Fruit fly (Drosophila melanogaster) whole organism, embryonic: Measurements from ENCODE around the gene woc.

Source experiments
- Ada2b ChIP-seq: fragments of 200-800 bp; sonication (Bioruptor generic); IDR thresholded peaks from 2 replicates; pipeline ENCODE4 v1.3.6; 2022; ENCODE audit warnings: missing biosample characterization, missing genetic modification characterization
- CG11560 ChIP-seq: fragments of 200-800 bp; sonication (Bioruptor generic); IDR thresholded peaks from 3 replicates; pipeline ENCODE4 v1.3.6; 2022; ENCODE audit warnings: missing biosample characterization, missing genetic modification characterization
- CG12299 ChIP-seq: fragments of 200-800 bp; sonication (Bioruptor generic); optimal IDR thresholded peaks from 2 replicates; lab custom pipeline; 2018; ENCODE audit warnings: missing biosample characterization, mild to moderate bottlenecking, missing genetic modification characterization
- CG12659 ChIP-seq: fragments of 200-800 bp; sonication (Bioruptor generic); optimal IDR thresholded peaks from 3 replicates; lab custom pipeline; 2017; ENCODE audit warnings: mild to moderate bottlenecking, missing biosample characterization, missing genetic modification reagents, missing genetic modification characterization
- CG12744 ChIP-seq: fragments of 200-800 bp; sonication (Bioruptor generic); optimal IDR thresholded peaks from 2 replicates; lab custom pipeline; 2016; ENCODE audit warnings: missing biosample characterization, missing genetic modification characterization
- CG13894 ChIP-seq: fragments of 200-800 bp; sonication (Bioruptor generic); optimal IDR thresholded peaks from 3 replicates; lab custom pipeline; 2018; ENCODE audit warnings: missing biosample characterization, mild to moderate bottlenecking, missing genetic modification characterization, moderate library complexity
- CG17361 ChIP-seq: fragments of 200-800 bp; sonication (Bioruptor generic); IDR thresholded peaks from 3 replicates; pipeline ENCODE4 v1.3.6; 2022; ENCODE audit warnings: missing biosample characterization, missing genetic modification characterization
- CG2712 ChIP-seq: fragments of 200-800 bp; optimal IDR thresholded peaks from 3 replicates; lab custom pipeline; 2019; ENCODE audit warnings: missing biosample characterization, mild to moderate bottlenecking, missing genetic modification characterization, moderate library complexity
- CG31441 ChIP-seq: fragments of 200-800 bp; sonication (Bioruptor generic); IDR thresholded peaks from 2 replicates; pipeline ENCODE4 v1.3.6; 2022; ENCODE audit warnings: missing biosample characterization, missing genetic modification characterization
- CG32532 ChIP-seq: fragments of 200-800 bp; sonication (Bioruptor generic); IDR thresholded peaks from 2 replicates; pipeline ENCODE4 v1.3.6; 2022; ENCODE audit warnings: missing biosample characterization, missing genetic modification characterization
- CG4617 ChIP-seq: fragments of 200-800 bp; sonication (Bioruptor generic); optimal IDR thresholded peaks from 3 replicates; lab custom pipeline; 2016; ENCODE audit warnings: missing biosample characterization, missing genetic modification characterization, borderline replicate concordance
- CG6813 ChIP-seq: fragments of 200-800 bp; sonication (Bioruptor generic); optimal IDR thresholded peaks from 2 replicates; lab custom pipeline; 2017; ENCODE audit warnings: missing biosample characterization, missing genetic modification characterization, mild to moderate bottlenecking, moderate library complexity, missing genetic modification reagents
- CG7556 ChIP-seq: fragments of 200-800 bp; sonication (Bioruptor generic); optimal IDR thresholded peaks from 2 replicates; lab custom pipeline; 2017; ENCODE audit warnings: missing biosample characterization, mild to moderate bottlenecking, missing genetic modification characterization
- CG7745 ChIP-seq: fragments of 200-800 bp; sonication (Bioruptor generic); optimal IDR thresholded peaks from 2 replicates; lab custom pipeline; 2018; ENCODE audit warnings: missing biosample characterization, mild to moderate bottlenecking, missing genetic modification characterization, moderate library complexity
- CG7987 ChIP-seq: fragments of 200-800 bp; sonication (Bioruptor generic); optimal IDR thresholded peaks from 2 replicates; lab custom pipeline; 2018; ENCODE audit warnings: missing biosample characterization, mild to moderate bottlenecking, missing genetic modification characterization, moderate library complexity
- CG8290 ChIP-seq, 3 experiments: fragments of 200-800 bp; sonication (Bioruptor generic); optimal IDR thresholded peaks; 2 replicates each; lab custom pipeline; 2016 to 2019; ENCODE audit warnings: missing biosample characterization in 3 of 3, missing genetic modification characterization in 3 of 3, mild to moderate bottlenecking in 2 of 3, moderate library complexity in 1 of 3
- CG8924 ChIP-seq: fragments of 200-800 bp; optimal IDR thresholded peaks from 3 replicates; lab custom pipeline; 2019; ENCODE audit warnings: missing biosample characterization, mild to moderate bottlenecking, missing genetic modification characterization, moderate library complexity
- CG9609 ChIP-seq: fragments of 200-800 bp; sonication (Bioruptor generic); optimal IDR thresholded peaks from 3 replicates; lab custom pipeline; 2016; ENCODE audit warnings: missing biosample characterization, missing genetic modification characterization
- CHES-1-like ChIP-seq: fragments of 200-800 bp; sonication (Bioruptor generic); optimal IDR thresholded peaks from 2 replicates; lab custom pipeline; 2016; ENCODE audit warnings: missing biosample characterization, missing genetic modification characterization
- Dek ChIP-seq: fragments of 200-800 bp; sonication (Bioruptor generic); optimal IDR thresholded peaks from 3 replicates; lab custom pipeline; 2019; ENCODE audit warnings: missing biosample characterization, mild to moderate bottlenecking, missing genetic modification characterization, moderate library complexity
- Eip74EF ChIP-seq, 2 experiments: fragments of 200-800 bp in 1 of 2; fragments of >200 bp in 1 of 2; sonication (Bioruptor generic) in 1 of 2; optimal IDR thresholded peaks; 2 replicates each; lab custom pipeline; 2017 to 2019; ENCODE audit warnings: missing biosample characterization in 2 of 2, missing genetic modification characterization in 2 of 2, mild to moderate bottlenecking in 1 of 2, moderate library complexity in 1 of 2
- HHEX ChIP-seq: fragments of 200-800 bp; sonication (Bioruptor generic); optimal IDR thresholded peaks from 3 replicates; lab custom pipeline; 2017; ENCODE audit warnings: missing biosample characterization, mild to moderate bottlenecking, missing genetic modification characterization, missing genetic modification reagents
- Hr78 ChIP-seq, 2 experiments: fragments of 200-800 bp in 1 of 2; fragments of >200 bp in 1 of 2; sonication (Bioruptor generic) in 1 of 2; optimal IDR thresholded peaks; 2 replicates each; lab custom pipeline; 2017 to 2019; ENCODE audit warnings: missing biosample characterization in 2 of 2, missing genetic modification characterization in 2 of 2, mild to moderate bottlenecking in 1 of 2, moderate library complexity in 1 of 2
- Rx ChIP-seq: fragments of 200-800 bp; sonication (Bioruptor generic); IDR thresholded peaks from 2 replicates; pipeline ENCODE4 v1.3.6; 2022; ENCODE audit warnings: missing biosample characterization, missing genetic modification characterization
- Spps ChIP-seq: fragments of 200-800 bp; sonication (Bioruptor generic); optimal IDR thresholded peaks from 2 replicates; lab custom pipeline; 2018; ENCODE audit warnings: missing biosample characterization, mild to moderate bottlenecking, missing genetic modification characterization
- ash1 ChIP-seq: fragments of 200-800 bp; sonication (Bioruptor generic); optimal IDR thresholded peaks from 2 replicates; lab custom pipeline; 2018; ENCODE audit warnings: missing biosample characterization, mild to moderate bottlenecking, missing genetic modification characterization
- az2 ChIP-seq: fragments of 200-800 bp; sonication (Bioruptor generic); optimal IDR thresholded peaks from 3 replicates; lab custom pipeline; 2016; ENCODE audit warnings: missing biosample characterization, missing genetic modification characterization
- bab2 ChIP-seq: fragments of 200-800 bp; sonication (Bioruptor generic); optimal IDR thresholded peaks from 2 replicates; lab custom pipeline; 2016; ENCODE audit warnings: missing biosample characterization, missing genetic modification characterization
- br ChIP-seq: fragments of >200 bp; optimal IDR thresholded peaks from 2 replicates; lab custom pipeline; 2017
- cas ChIP-seq: fragments of 200-800 bp; sonication (Bioruptor generic); IDR thresholded peaks from 2 replicates; pipeline ENCODE4 v1.3.6; 2022; ENCODE audit warnings: missing biosample characterization, missing genetic modification characterization
- dimm ChIP-seq: fragments of 200-800 bp; sonication (Bioruptor generic); IDR thresholded peaks from 2 replicates; pipeline ENCODE4 v1.3.6; 2022; ENCODE audit warnings: missing biosample characterization, missing genetic modification characterization
- disco-r ChIP-seq: fragments of 200-800 bp; sonication (Bioruptor generic); optimal IDR thresholded peaks from 2 replicates; lab custom pipeline; 2016; ENCODE audit warnings: missing biosample characterization, missing genetic modification characterization
- dmrt11E ChIP-seq: fragments of 200-800 bp; sonication (Bioruptor generic); optimal IDR thresholded peaks from 3 replicates; lab custom pipeline; 2018; ENCODE audit warnings: missing biosample characterization, mild to moderate bottlenecking, missing genetic modification characterization, moderate library complexity
- en ChIP-seq: fragments of 200-800 bp; sonication (Bioruptor generic); optimal IDR thresholded peaks from 2 replicates; lab custom pipeline; 2016; ENCODE audit warnings: missing biosample characterization, missing genetic modification characterization
- jing ChIP-seq: fragments of 200-800 bp; sonication (Bioruptor generic); optimal IDR thresholded peaks from 2 replicates; lab custom pipeline; 2018; ENCODE audit warnings: missing biosample characterization, mild to moderate bottlenecking, missing genetic modification characterization
- kah ChIP-seq: fragments of 200-800 bp; sonication (Bioruptor generic); optimal IDR thresholded peaks from 2 replicates; lab custom pipeline; 2018; ENCODE audit warnings: missing biosample characterization, mild to moderate bottlenecking, missing genetic modification characterization
- lov ChIP-seq, 2 experiments: fragments of 200-800 bp in 1 of 2; fragments of >200 bp in 1 of 2; sonication (Bioruptor generic) in 1 of 2; IDR thresholded peaks in 1 of 2; optimal IDR thresholded peaks in 1 of 2; 2 replicates in 1 of 2; 3 replicates in 1 of 2; pipeline versions ENCODE4 v1.3.6 to Lab custom; 2017 to 2022; ENCODE audit warnings: missing biosample characterization in 1 of 2, missing genetic modification characterization in 1 of 2
- sens-2 ChIP-seq: fragments of 200-800 bp; sonication (Bioruptor generic); IDR thresholded peaks from 2 replicates; pipeline ENCODE4 v1.3.6; 2022; ENCODE audit warnings: missing biosample characterization, missing genetic modification characterization
- sisA ChIP-seq: fragments of 200-800 bp; sonication (Bioruptor generic); IDR thresholded peaks from 2 replicates; pipeline ENCODE4 v1.3.6; 2022; ENCODE audit warnings: missing biosample characterization, missing genetic modification characterization
- tap ChIP-seq: fragments of 200-800 bp; optimal IDR thresholded peaks from 3 replicates; lab custom pipeline; 2019; ENCODE audit warnings: missing biosample characterization, mild to moderate bottlenecking, missing genetic modification characterization, moderate library complexity
- unpg ChIP-seq: fragments of 200-800 bp; sonication (Bioruptor generic); optimal IDR thresholded peaks from 3 replicates; lab custom pipeline; 2018; ENCODE audit warnings: missing biosample characterization, mild to moderate bottlenecking, missing genetic modification characterization, moderate library complexity
- vvl ChIP-seq: fragments of 200-800 bp; sonication (Bioruptor generic); IDR thresholded peaks from 2 replicates; pipeline ENCODE4 v1.3.6; 2022; ENCODE audit warnings: missing biosample characterization, missing genetic modification characterization
- zf30C ChIP-seq: fragments of 200-800 bp; sonication (Bioruptor generic); optimal IDR thresholded peaks from 3 replicates; lab custom pipeline; 2018; ENCODE audit warnings: missing biosample characterization, mild to moderate bottlenecking, missing genetic modification characterization

The woc gene

DNA sequence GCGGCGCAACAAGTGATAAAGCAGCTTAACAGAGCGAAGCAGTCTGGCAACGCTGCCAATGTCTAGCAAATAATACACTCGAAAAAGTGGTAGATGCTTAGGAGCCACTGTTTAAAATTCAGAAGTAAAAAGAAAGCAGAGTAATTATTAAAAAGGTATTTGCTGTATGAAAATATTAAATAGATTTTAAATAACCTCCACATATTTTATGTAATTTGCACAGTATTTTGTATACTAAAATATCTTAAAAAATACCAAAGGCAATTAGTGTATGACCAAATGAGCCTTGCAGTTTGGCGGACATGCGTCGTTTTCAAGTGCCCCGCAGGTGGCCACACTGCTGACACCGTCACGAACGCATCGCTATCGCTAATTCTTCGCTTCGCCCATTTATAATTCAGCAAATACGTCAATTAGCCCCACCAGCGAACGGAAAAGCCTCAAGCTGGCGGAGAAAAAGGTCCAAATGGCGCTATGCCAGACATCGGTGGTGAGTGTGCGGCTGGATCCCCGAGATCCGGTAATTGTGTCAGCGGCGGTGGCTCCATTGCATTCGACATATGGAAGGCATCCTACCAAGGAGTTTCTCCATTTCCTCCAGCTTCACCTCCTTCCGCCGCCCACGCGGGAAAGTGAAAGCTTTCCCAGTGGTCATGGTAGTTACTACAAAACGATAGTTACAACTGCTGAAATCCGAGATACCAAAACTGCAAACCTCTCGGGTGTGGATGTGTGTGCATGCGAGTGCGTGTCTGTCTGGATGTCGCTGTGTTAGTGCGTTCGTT is 10.5 kb downstream of the woc start, which contains the start of gene pll (continued):
- peak; percentile 90 for TF ChIP-seq CG2712 (tag; lab: Kevin White, UChicago)
- peak; percentile 51 for TF ChIP-seq HHEX (GFP tag; lab: Kevin White, UChicago)
- no peak; the same call in 1 of the 2 replicates for TF ChIP-seq CG31441 (GFP tag; lab: Robert Waterston, UW)
- peak; percentile 86 for TF ChIP-seq Ada2b (GFP tag; lab: Robert Waterston, UW)
- peak; percentile 93 for TF ChIP-seq CG32532
- peak; percentile 83 for TF ChIP-seq Rx
- TF ChIP-seq az2 (GFP tag; lab: Kevin White, UChicago), result peak; percentile 85
- no peak for TF ChIP-seq br
- TF ChIP-seq CG9609 (GFP tag; lab: Kevin White, UChicago), result peak; percentile 53
- TF ChIP-seq Eip74EF (GFP tag; optimal IDR thresholded peaks at IDR 0.05; lab: Kevin White, UChicago), result no peak
- peak; percentile 77 for TF ChIP-seq CG8924 (tag; lab: Kevin White, UChicago)
- peak; percentile 22 for TF ChIP-seq en
- TF ChIP-seq Hr78 (GFP tag; optimal IDR thresholded peaks at IDR 0.05; lab: Kevin White, UChicago), result no peak
- TF ChIP-seq CG7556 (GFP tag; lab: Kevin White, UChicago), result peak; percentile 72
- TF ChIP-seq CG7987 (GFP tag; lab: Kevin White, UChicago), result peak; percentile 32
- TF ChIP-seq CG12659, result peak; percentile 93
- no peak for TF ChIP-seq ash1 (GFP tag; lab: Kevin White, UChicago)
- TF ChIP-seq CHES-1-like (GFP tag; lab: Kevin White, UChicago), result peak; percentile 66
- TF ChIP-seq jing, result no peak
- TF ChIP-seq bab2 (GFP tag; lab: Kevin White, UChicago), result peak; percentile 81
- no peak for TF ChIP-seq lov (optimal IDR thresholded peaks at IDR 0.05; lab: Kevin White, UChicago)
- peak; percentile 76; the same call in 1 of the 3 replicates for TF ChIP-seq lov (GFP tag; IDR thresholded peaks at IDR 0.05; lab: Robert Waterston, UW)
- peak; percentile 90 for TF ChIP-seq zf30C (GFP tag; lab: Kevin White, UChicago)
- peak; percentile 94 for TF ChIP-seq CG4617 (GFP tag; lab: Kevin White, UChicago)
- TF ChIP-seq CG12299, result peak; percentile 77
- TF ChIP-seq Dek, result peak; percentile 78
- TF ChIP-seq sens-2 (GFP tag; lab: Robert Waterston, UW), result peak; percentile 55; the same call in 1 of the 2 replicates
- peak; percentile 62; the same call in 1 of the 2 replicates for TF ChIP-seq dimm (GFP tag; lab: Robert Waterston, UW)
- TF ChIP-seq CG11560 (tag; lab: Robert Waterston, UW), result peak; percentile 58; the same call in 1 of the 3 replicates
- TF ChIP-seq tap (tag; lab: Kevin White, UChicago), result no peak
- peak; percentile 93 for TF ChIP-seq kah (GFP tag; lab: Kevin White, UChicago)
- peak; percentile 93 for TF ChIP-seq vvl
- peak; percentile 72 for TF ChIP-seq dmrt11E
- no peak; the same call in none of the 3 replicates for TF ChIP-seq CG17361 (GFP tag; lab: Robert Waterston, UW)
- TF ChIP-seq sisA (GFP tag; lab: Robert Waterston, UW), result peak; percentile 86
- TF ChIP-seq CG12744 (GFP tag; lab: Kevin White, UChicago), result peak; percentile 77
- TF ChIP-seq Spps (tag; lab: Kevin White, UChicago), result peak; percentile 57
- TF ChIP-seq CG7745 (tag; lab: Kevin White, UChicago), result no peak
- peak; percentile 84 for TF ChIP-seq unpg
- no peak for TF ChIP-seq disco-r (GFP tag; lab: Kevin White, UChicago)
- peak; percentile 71 for TF ChIP-seq cas (GFP tag; lab: Robert Waterston, UW)
- TF ChIP-seq CG13894 (tag; lab: Kevin White, UChicago), result no peak
- no peak for TF ChIP-seq CG8290 (GFP tag; optimal IDR thresholded peaks at IDR 0.05; lab: Kevin White, UChicago)
- no peak for TF ChIP-seq CG8290 (tag; optimal IDR thresholded peaks at IDR 0.05; lab: Kevin White, UChicago)
- peak; percentile 39 for TF ChIP-seq CG6813 (GFP tag; lab: Kevin White, UChicago)
